Worm (Caenorhabditis elegans) whole organism, midembryonic: ENCODE data around the gene leo-1.

ENCODE experiments used
- ref-1 ChIP-seq: fragments of 200-800 bp; sonication (Bioruptor generic); conservative IDR thresholded peaks from 2 replicates; pipeline ENCODE4 v1.3.6; 2022; ENCODE audit warnings: missing genetic modification reagents, missing genetic modification characterization, missing compliant biosample characterization
- tab-1 ChIP-seq: fragments of 200-800 bp; sonication (Bioruptor generic); IDR thresholded peaks from 2 replicates; pipeline ENCODE4 v1.3.6; 2022; ENCODE audit warnings: missing genetic modification characterization, missing compliant biosample characterization
- ztf-23 ChIP-seq: fragments of 200-800 bp; sonication (Bioruptor generic); IDR thresholded peaks from 2 replicates; pipeline ENCODE4 v1.3.6; 2022; ENCODE audit warnings: missing genetic modification reagents, missing genetic modification characterization, missing compliant biosample characterization
- ztf-29 ChIP-seq: fragments of 200-800 bp; sonication (Bioruptor generic); IDR thresholded peaks from 2 replicates; pipeline ENCODE4 v1.3.6; 2022; ENCODE audit warnings: missing genetic modification reagents, missing genetic modification characterization, missing compliant biosample characterization

DNA sequence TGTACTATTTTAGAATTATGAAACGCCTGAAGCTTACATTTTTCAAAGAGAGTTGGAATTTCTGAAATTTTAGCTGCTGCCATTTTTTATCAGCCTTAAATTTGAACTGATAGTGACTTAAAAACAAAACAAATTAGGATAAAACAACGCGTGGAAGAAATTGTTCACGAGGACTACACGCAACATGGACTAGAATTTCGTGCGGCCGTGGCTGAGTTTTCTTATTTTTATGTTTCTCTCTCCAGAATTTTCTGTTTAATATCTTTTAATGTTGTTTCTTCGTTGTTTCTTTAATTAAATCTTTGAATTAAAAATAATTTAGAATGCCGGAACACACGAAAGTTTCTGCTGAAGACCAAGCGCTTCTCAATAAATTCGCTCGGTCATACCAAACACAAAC, 14.3 kb downstream of the leo-1 start, which contains the start of the genes B0035.3, B0035.22 and pfd-4:
- TF ChIP-seq tab-1 (GFP tag; lab: Robert Waterston, UW), result no peak
- TF ChIP-seq ref-1 (GFP tag; lab: Robert Waterston, UW), result no peak
- TF ChIP-seq ztf-23 (GFP tag; lab: Robert Waterston, UW), result no peak
- TF ChIP-seq ztf-29 (GFP tag; lab: Robert Waterston, UW), result no peak
